Worm (Caenorhabditis elegans) whole organism, late embryonic: ENCODE data around the gene K07F5.12.

Experiments used
- C08G9.2 ChIP-seq: sonication (generic microtip); optimal IDR thresholded peaks from 2 replicates; lab custom pipeline; 2016; ENCODE audit warnings: mild to moderate bottlenecking, missing genetic modification characterization, moderate library complexity, missing compliant biosample characterization
- K02D7.2 ChIP-seq: sonication (generic microtip); optimal IDR thresholded peaks from 2 replicates; lab custom pipeline; 2017; ENCODE audit warnings: mild to moderate bottlenecking, missing genetic modification characterization, missing compliant biosample characterization
- K09A11.1 ChIP-seq: sonication (generic microtip); optimal IDR thresholded peaks from 2 replicates; lab custom pipeline; 2017; ENCODE audit warnings: antibody characterized with exemption, mild to moderate bottlenecking, missing genetic modification characterization, missing compliant biosample characterization; ENCODE audit not compliant: insufficient read depth
- ceh-14 ChIP-seq: sonication (generic microtip); optimal IDR thresholded peaks from 2 replicates; lab custom pipeline; 2016; ENCODE audit warnings: missing genotype, missing genetic modification characterization, missing compliant biosample characterization
- ceh-18 ChIP-seq: sonication (generic microtip); optimal IDR thresholded peaks from 2 replicates; lab custom pipeline; 2016; ENCODE audit warnings: missing genetic modification characterization, missing compliant biosample characterization
- ceh-22 ChIP-seq: sonication (generic microtip); optimal IDR thresholded peaks from 2 replicates; lab custom pipeline; 2017; ENCODE audit warnings: missing biosample characterization, missing genetic modification characterization
- ceh-30 ChIP-seq: fragments of 150-350 bp; optimal IDR thresholded peaks from 2 replicates; lab custom pipeline; 2014; ENCODE audit warnings: missing biosample characterization, missing genetic modification characterization
- ceh-34 ChIP-seq: sonication (generic microtip); optimal IDR thresholded peaks from 2 replicates; lab custom pipeline; 2016; ENCODE audit warnings: mild to moderate bottlenecking, missing genetic modification characterization, missing compliant biosample characterization
- ceh-45 ChIP-seq: fragments of 200-800 bp; sonication (Bioruptor generic); IDR thresholded peaks from 2 replicates; pipeline ENCODE4 v1.3.6; 2022; ENCODE audit warnings: missing genetic modification reagents, missing genetic modification characterization, missing compliant biosample characterization
- ceh-48 ChIP-seq: sonication (generic microtip); optimal IDR thresholded peaks from 2 replicates; lab custom pipeline; 2016; ENCODE audit warnings: missing genetic modification characterization, inconsistent platforms, missing compliant biosample characterization
- ceh-6 ChIP-seq: fragments of 200-800 bp; sonication (Bioruptor generic); optimal IDR thresholded peaks from 2 replicates; lab custom pipeline; 2018; ENCODE audit warnings: mild to moderate bottlenecking, missing genetic modification characterization, missing compliant biosample characterization
- ceh-9 ChIP-seq: sonication (generic microtip); optimal IDR thresholded peaks from 2 replicates; lab custom pipeline; 2016; ENCODE audit warnings: mild to moderate bottlenecking, missing genetic modification characterization, inconsistent platforms, missing compliant biosample characterization
- dve-1 ChIP-seq: sonication (generic microtip); optimal IDR thresholded peaks from 2 replicates; lab custom pipeline; 2017; ENCODE audit warnings: antibody characterized with exemption, mild to moderate bottlenecking, missing genetic modification characterization, missing compliant biosample characterization
- fax-1 ChIP-seq: sonication (generic microtip); optimal IDR thresholded peaks from 2 replicates; lab custom pipeline; 2016; ENCODE audit warnings: missing genotype, missing genetic modification characterization, missing compliant biosample characterization
- fkh-10 ChIP-seq: fragments of 150-350 bp; optimal IDR thresholded peaks from 2 replicates; lab custom pipeline; 2014; ENCODE audit warnings: missing biosample characterization, missing genetic modification reagents, missing genetic modification characterization
- fkh-6 ChIP-seq: sonication (generic microtip); optimal IDR thresholded peaks from 2 replicates; lab custom pipeline; 2016; ENCODE audit warnings: missing genetic modification characterization, missing compliant biosample characterization
- hlh-15 ChIP-seq: sonication (generic microtip); optimal IDR thresholded peaks from 2 replicates; lab custom pipeline; 2016; ENCODE audit warnings: missing genetic modification characterization, missing compliant biosample characterization
- hlh-30 ChIP-seq: sonication (generic microtip); optimal IDR thresholded peaks from 2 replicates; lab custom pipeline; 2017; ENCODE audit warnings: antibody characterized with exemption, missing genetic modification characterization, missing compliant biosample characterization; ENCODE audit not compliant: insufficient read depth
- hlh-6 ChIP-seq: sonication (generic microtip); optimal IDR thresholded peaks from 2 replicates; lab custom pipeline; 2016; ENCODE audit warnings: missing genotype, missing genetic modification characterization, missing compliant biosample characterization
- mec-3 ChIP-seq: sonication (generic microtip); optimal IDR thresholded peaks from 2 replicates; lab custom pipeline; 2016; ENCODE audit warnings: borderline replicate concordance, missing genetic modification characterization, missing compliant biosample characterization
- odd-2 ChIP-seq: sonication (generic microtip); optimal IDR thresholded peaks from 2 replicates; lab custom pipeline; 2017; ENCODE audit warnings: antibody characterized with exemption, mild to moderate bottlenecking, missing genetic modification characterization, missing compliant biosample characterization
- pag-3 ChIP-seq: sonication (generic microtip); optimal IDR thresholded peaks from 2 replicates; lab custom pipeline; 2016; ENCODE audit warnings: missing compliant biosample characterization, missing genetic modification characterization, borderline replicate concordance
- pat-9 ChIP-seq: fragments of 200-800 bp; sonication (Bioruptor generic); optimal IDR thresholded peaks from 2 replicates; lab custom pipeline; 2018; ENCODE audit warnings: mild to moderate bottlenecking, missing genetic modification characterization, moderate library complexity, missing compliant biosample characterization
- pqm-1 ChIP-seq: sonication (generic microtip); optimal IDR thresholded peaks from 2 replicates; lab custom pipeline; 2016; ENCODE audit warnings: missing genetic modification characterization, missing compliant biosample characterization
- pros-1 ChIP-seq: fragments of 150-350 bp; optimal IDR thresholded peaks from 2 replicates; lab custom pipeline; 2014; ENCODE audit warnings: missing biosample characterization, missing genetic modification reagents, missing genetic modification characterization
- rnt-1 ChIP-seq: sonication (generic microtip); optimal IDR thresholded peaks from 2 replicates; lab custom pipeline; 2016; ENCODE audit warnings: missing genetic modification characterization, missing compliant biosample characterization
- tbx-2 ChIP-seq: sonication (generic microtip); optimal IDR thresholded peaks from 2 replicates; lab custom pipeline; 2016; ENCODE audit warnings: missing genetic modification characterization, missing compliant biosample characterization
- unc-3 ChIP-seq, 2 experiments: fragments of 200-800 bp in 1 of 2; sonication (Bioruptor generic) in 1 of 2; sonication (generic microtip) in 1 of 2; conservative IDR thresholded peaks in 1 of 2; optimal IDR thresholded peaks in 1 of 2; 2 replicates each; pipeline versions ENCODE4 v1.3.6 to Lab custom; 2016 to 2022; ENCODE audit warnings: missing compliant biosample characterization in 2 of 2, missing genetic modification characterization in 2 of 2, missing genetic modification reagents in 1 of 2
- unc-42 ChIP-seq: sonication (generic microtip); optimal IDR thresholded peaks from 2 replicates; lab custom pipeline; 2016; ENCODE audit warnings: missing genotype, missing genetic modification characterization, missing compliant biosample characterization
- unc-86 ChIP-seq: sonication (generic microtip); optimal IDR thresholded peaks from 2 replicates; lab custom pipeline; 2016; ENCODE audit warnings: missing genetic modification characterization, missing compliant biosample characterization
- zip-5 ChIP-seq: sonication (generic microtip); optimal IDR thresholded peaks from 2 replicates; lab custom pipeline; 2016; ENCODE audit warnings: missing genetic modification characterization, missing compliant biosample characterization
- ztf-16 ChIP-seq: sonication (generic microtip); optimal IDR thresholded peaks from 2 replicates; lab custom pipeline; 2017; ENCODE audit warnings: missing genetic modification characterization, missing compliant biosample characterization

K07F5.12 gene

ce11 chrIV:9822585-9822984 is 33.2 kb upstream of the K07F5.12 start:
- TF ChIP-seq C08G9.2 (tag; lab: Kevin White, UChicago) (peak; percentile 9), K02D7.2 (no peak)
- TF ChIP-seq, all 69 proteins: peak for 1

DNA sequence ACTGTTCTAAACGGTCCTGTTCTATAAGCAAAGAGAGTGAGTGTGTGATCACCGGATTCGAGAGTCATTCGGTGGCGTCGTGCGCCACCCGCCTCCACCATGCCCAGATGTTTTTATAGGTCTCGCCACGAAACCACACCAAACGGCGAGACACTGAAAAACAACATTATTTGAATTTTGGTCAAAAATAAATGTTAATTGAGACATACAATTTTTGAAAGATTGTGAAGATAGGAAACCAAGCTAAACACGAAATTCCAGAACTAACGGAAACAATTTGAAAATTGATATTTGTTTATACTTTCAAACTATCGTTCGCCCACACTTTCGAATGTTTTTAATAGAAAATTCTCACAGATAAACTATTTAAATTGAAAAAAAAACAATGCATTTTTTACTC is 31.3 kb upstream of the K07F5.12 start, which contains the start of gene catp-6:
Gene catp-6, minus strand, starts transcription at position 101 of the 400 bp plus-strand sequence.
- TF ChIP-seq ceh-14 (tag; lab: Kevin White, UChicago): no peak
- TF ChIP-seq fax-1 (tag; lab: Kevin White, UChicago): no peak
- TF ChIP-seq ceh-30 (tag; lab: Kevin White, UChicago): no peak
- TF ChIP-seq mec-3 (tag; lab: Kevin White, UChicago): no peak
- TF ChIP-seq fkh-6 (tag; lab: Kevin White, UChicago): no peak
- no peak for TF ChIP-seq tbx-2
- TF ChIP-seq pros-1 (tag; lab: Kevin White, UChicago): no peak
- no peak for TF ChIP-seq pag-3 (tag; lab: Kevin White, UChicago)

DNA sequence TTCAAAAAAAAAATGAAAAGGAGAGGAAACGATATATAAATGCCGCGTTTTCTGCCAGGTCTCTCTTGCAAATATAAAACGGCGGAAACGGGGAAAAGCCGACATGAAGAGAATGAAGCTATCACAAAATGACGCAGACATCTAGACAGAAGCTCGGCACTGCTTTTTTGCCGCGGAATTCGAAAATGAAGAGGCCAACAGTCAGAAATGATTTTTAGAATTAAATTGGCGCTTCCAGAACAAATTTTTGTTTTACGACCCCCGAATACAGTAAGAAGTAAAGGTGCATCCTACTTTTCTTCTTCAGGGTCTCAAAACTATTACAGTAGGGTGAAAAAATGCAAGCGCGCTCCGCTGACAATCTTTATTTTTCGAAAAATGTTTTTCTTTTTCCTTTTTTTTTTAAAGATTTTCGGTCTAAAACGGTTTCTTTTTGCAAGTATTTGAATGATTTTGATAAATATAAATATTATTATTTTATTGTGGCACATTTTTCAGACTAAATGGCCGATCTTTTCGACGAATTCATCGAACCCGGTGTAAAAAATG is 30.5 kb upstream of the K07F5.12 start, which contains the start of gene mtr-4:
Gene mtr-4, plus strand, starts transcription at position 499 of the 549 bp plus-strand sequence.
- no peak for TF ChIP-seq ceh-48
- TF ChIP-seq zip-5 (tag; lab: Kevin White, UChicago): no peak
- TF ChIP-seq ceh-14 (tag; lab: Kevin White, UChicago): no peak
- TF ChIP-seq, all 69 proteins: peak for 0

DNA sequence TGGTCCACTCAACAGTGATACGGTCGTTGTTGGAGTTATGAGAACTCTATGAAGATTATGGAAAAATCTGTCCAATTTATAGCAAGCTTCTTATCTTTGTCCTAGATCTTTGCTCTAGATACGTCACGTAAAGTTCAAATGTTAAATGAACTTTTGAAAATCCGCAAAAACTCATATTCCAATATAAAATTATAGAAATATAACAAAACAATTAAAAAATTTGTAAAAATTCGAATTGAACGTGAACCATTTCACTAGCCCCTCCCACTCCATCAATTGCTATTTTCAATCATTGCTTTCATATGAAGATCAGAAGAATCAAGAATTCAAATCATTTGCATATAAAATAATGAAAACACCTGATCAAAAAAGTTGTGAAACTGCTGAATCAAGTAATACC is 23.2 kb upstream of the K07F5.12 start, which contains the start of gene kin-21:
Gene kin-21, plus strand, starts transcription at position 301 of the 400 bp plus-strand sequence.
- TF ChIP-seq ceh-18 (tag; lab: Kevin White, UChicago) (no peak), hlh-15 (tag; lab: Kevin White, UChicago) (no peak), ceh-6 (GFP tag; lab: Kevin White, UChicago) (no peak), K09A11.1 (tag; lab: Kevin White, UChicago) (no peak), ceh-22 (no peak), rnt-1 (no peak)

ce11 chrIV:9833337-9833736 is 22.5 kb upstream of the K07F5.12 start:
- TF ChIP-seq unc-3 (GFP tag; conservative IDR thresholded peaks at IDR 0.05; lab: Robert Waterston, UW) (no peak), unc-3 (tag; optimal IDR thresholded peaks at IDR 0.05; lab: Kevin White, UChicago) (no peak), ceh-34 (tag; lab: Kevin White, UChicago) (no peak), fkh-10 (GFP tag; lab: Kevin White, UChicago) (no peak), hlh-6 (no peak), ztf-16 (no peak), pros-1 (tag; lab: Kevin White, UChicago) (no peak), ceh-30 (tag; lab: Kevin White, UChicago) (no peak), C08G9.2 (tag; lab: Kevin White, UChicago) (no peak), ceh-45 (GFP tag; lab: Robert Waterston, UW) (no peak), unc-42 (tag; lab: Kevin White, UChicago) (no peak), odd-2 (tag; lab: Kevin White, UChicago) (no peak), hlh-30 (tag; lab: Kevin White, UChicago) (no peak), ceh-9 (tag; lab: Kevin White, UChicago) (no peak), fax-1 (tag; lab: Kevin White, UChicago) (no peak), pqm-1 (no peak)
- TF ChIP-seq, all 69 proteins: peak for 0

ce11 chrIV:9836317-9836716 is 19.5 kb upstream of the K07F5.12 start, which contains the start of gene msp-81:
Gene msp-81, minus strand, starts transcription at chrIV:9836417.
- no peak for TF ChIP-seq unc-86
- TF ChIP-seq dve-1 (tag; lab: Kevin White, UChicago): no peak
- no peak for TF ChIP-seq fkh-10 (GFP tag; lab: Kevin White, UChicago)
- TF ChIP-seq pag-3 (tag; lab: Kevin White, UChicago): no peak
- no peak for TF ChIP-seq ceh-9 (tag; lab: Kevin White, UChicago)
- TF ChIP-seq pat-9 (tag; lab: Kevin White, UChicago): no peak
